Fruit fly (Drosophila melanogaster) Kc167 (cell line): ENCODE measurements around the gene CecA2.

Experiments
- Myc ChIP-seq: fragments of >200 bp; optimal IDR thresholded peaks from 2 replicates; lab custom pipeline; 2017; ENCODE audit warnings: missing external identifiers
- Sin3A ChIP-seq: fragments of >200 bp; optimal IDR thresholded peaks from 2 replicates; lab custom pipeline; 2018; ENCODE audit warnings: missing external identifiers
- h ChIP-seq: fragments of >200 bp; optimal IDR thresholded peaks from 3 replicates; lab custom pipeline; 2018; ENCODE audit warnings: missing external identifiers
- insv ChIP-seq: fragments of >200 bp; optimal IDR thresholded peaks from 3 replicates; lab custom pipeline; 2018; ENCODE audit warnings: missing external identifiers
- psq ChIP-seq: fragments of >200 bp; optimal IDR thresholded peaks from 2 replicates; lab custom pipeline; 2017; ENCODE audit warnings: missing external identifiers
- ttk ChIP-seq: sonication (Bioruptor generic); optimal IDR thresholded peaks from 2 replicates; lab custom pipeline; 2017; ENCODE audit warnings: missing external identifiers

dm6 chr3R:30252882-30253281 lies 40.9 kb downstream of the CecA2 start, which contains the start of gene CG18404:
- TF ChIP-seq h (lab: Kevin White, UChicago) (no peak), Myc (lab: Kevin White, UChicago) (no peak), Sin3A (lab: Kevin White, UChicago) (no peak), psq (lab: Kevin White, UChicago) (no peak), ttk (lab: Kevin White, UChicago) (no peak), insv (no peak)
